Fruit fly (Drosophila melanogaster) whole organism, embryonic: Measurements from ENCODE around the gene Use1.

Experiments
- Antp ChIP-seq: fragments of 200-800 bp; sonication (Bioruptor generic); optimal IDR thresholded peaks from 3 replicates; lab custom pipeline; 2016; ENCODE audit warnings: missing biosample characterization, missing genetic modification characterization
- CG11085 ChIP-seq: fragments of 200-800 bp; sonication (Bioruptor generic); IDR thresholded peaks from 2 replicates; pipeline ENCODE4 v1.3.6; 2022; ENCODE audit warnings: missing biosample characterization, missing genetic modification characterization
- CG13287 ChIP-seq: fragments of 200-800 bp; sonication (Bioruptor generic); IDR thresholded peaks from 2 replicates; pipeline ENCODE4 v1.3.6; 2022; ENCODE audit warnings: missing biosample characterization, missing genetic modification characterization; ENCODE audit not compliant: partially characterized antibody
- CG13894 ChIP-seq: fragments of 200-800 bp; sonication (Bioruptor generic); optimal IDR thresholded peaks from 3 replicates; lab custom pipeline; 2018; ENCODE audit warnings: missing biosample characterization, mild to moderate bottlenecking, missing genetic modification characterization, moderate library complexity
- CG14667 ChIP-seq: fragments of 200-800 bp; sonication (Bioruptor generic); IDR thresholded peaks from 2 replicates; pipeline ENCODE4 v1.3.6; 2022; ENCODE audit warnings: missing biosample characterization, missing genetic modification characterization
- CG1647 ChIP-seq: fragments of 200-800 bp; sonication (Bioruptor generic); optimal IDR thresholded peaks from 3 replicates; lab custom pipeline; 2016; ENCODE audit warnings: missing biosample characterization, missing genetic modification characterization
- CG16863 ChIP-seq: fragments of 200-800 bp; sonication (Bioruptor generic); optimal IDR thresholded peaks from 3 replicates; lab custom pipeline; 2016; ENCODE audit warnings: missing biosample characterization, missing genetic modification characterization
- CG18262 ChIP-seq: fragments of 200-800 bp; optimal IDR thresholded peaks from 3 replicates; lab custom pipeline; 2019; ENCODE audit warnings: missing biosample characterization, mild to moderate bottlenecking, missing genetic modification characterization, moderate library complexity
- CG18619 ChIP-seq: fragments of 200-800 bp; sonication (Bioruptor generic); optimal IDR thresholded peaks from 3 replicates; lab custom pipeline; 2017; ENCODE audit warnings: missing biosample characterization, mild to moderate bottlenecking, missing genetic modification characterization
- CG34422 ChIP-seq: fragments of 200-800 bp; sonication (Bioruptor generic); IDR thresholded peaks from 3 replicates; pipeline ENCODE4 v1.3.6; 2022; ENCODE audit warnings: missing biosample characterization, missing genetic modification characterization
- CG4282 ChIP-seq: fragments of 200-800 bp; sonication (Bioruptor generic); optimal IDR thresholded peaks from 2 replicates; lab custom pipeline; 2016; ENCODE audit warnings: missing biosample characterization, missing genetic modification characterization
- CG4707 ChIP-seq: fragments of 200-800 bp; sonication (Bioruptor generic); optimal IDR thresholded peaks from 2 replicates; lab custom pipeline; 2018; ENCODE audit warnings: missing biosample characterization, mild to moderate bottlenecking, missing genetic modification characterization, moderate library complexity
- CG5245 ChIP-seq: fragments of 200-800 bp; sonication (Bioruptor generic); optimal IDR thresholded peaks from 3 replicates; lab custom pipeline; 2016; ENCODE audit warnings: missing biosample characterization, missing genetic modification characterization
- CG6654 ChIP-seq: fragments of 200-800 bp; sonication (Bioruptor generic); optimal IDR thresholded peaks from 2 replicates; lab custom pipeline; 2017; ENCODE audit warnings: missing biosample characterization, mild to moderate bottlenecking, missing genetic modification characterization
- CG6791 ChIP-seq: fragments of 200-800 bp; sonication (Bioruptor generic); IDR thresholded peaks from 3 replicates; pipeline ENCODE4 v1.3.6; 2022; ENCODE audit warnings: missing biosample characterization, missing genetic modification characterization; ENCODE audit not compliant: partially characterized antibody
- CG6854 ChIP-seq: fragments of 200-800 bp; sonication (Bioruptor generic); optimal IDR thresholded peaks from 3 replicates; lab custom pipeline; 2017; ENCODE audit warnings: missing biosample characterization, mild to moderate bottlenecking, missing genetic modification characterization
- CG8290 ChIP-seq, 3 experiments: fragments of 200-800 bp; sonication (Bioruptor generic); optimal IDR thresholded peaks; 2 replicates each; lab custom pipeline; 2016 to 2019; ENCODE audit warnings: missing biosample characterization in 3 of 3, missing genetic modification characterization in 3 of 3, mild to moderate bottlenecking in 2 of 3, moderate library complexity in 1 of 3
- Chrac-16 ChIP-seq: fragments of 200-800 bp; sonication (Bioruptor generic); optimal IDR thresholded peaks from 3 replicates; lab custom pipeline; 2016; ENCODE audit warnings: missing biosample characterization, missing genetic modification characterization
- Dll ChIP-seq: fragments of 200-800 bp; sonication (Bioruptor generic); IDR thresholded peaks from 4 replicates; pipeline ENCODE4 v1.3.6; 2022; ENCODE audit warnings: missing biosample characterization, missing genetic modification characterization; ENCODE audit not compliant: partially characterized antibody
- Doc3 ChIP-seq: fragments of 200-800 bp; sonication (Bioruptor generic); IDR thresholded peaks from 3 replicates; pipeline ENCODE4 v1.3.6; 2022; ENCODE audit warnings: missing biosample characterization, missing genetic modification characterization; ENCODE audit not compliant: partially characterized antibody
- Dp ChIP-seq: fragments of 200-800 bp; sonication (Bioruptor generic); optimal IDR thresholded peaks from 2 replicates; lab custom pipeline; 2018; ENCODE audit warnings: missing biosample characterization, mild to moderate bottlenecking, missing genetic modification characterization, moderate library complexity
- E2f1 ChIP-seq: fragments of 200-800 bp; sonication (Bioruptor generic); IDR thresholded peaks from 2 replicates; pipeline ENCODE4 v1.3.6; 2022; ENCODE audit warnings: missing biosample characterization, missing genetic modification characterization
- Fer1 ChIP-seq: fragments of 200-800 bp; sonication (Bioruptor generic); optimal IDR thresholded peaks from 2 replicates; lab custom pipeline; 2017; ENCODE audit warnings: missing biosample characterization, mild to moderate bottlenecking, missing genetic modification characterization
- H15 ChIP-seq: fragments of 200-800 bp; sonication (Bioruptor generic); IDR thresholded peaks from 3 replicates; pipeline ENCODE4 v1.3.6; 2022; ENCODE audit warnings: missing biosample characterization, missing genetic modification characterization
- HLH3B ChIP-seq: fragments of 200-800 bp; sonication (Bioruptor generic); IDR thresholded peaks from 2 replicates; pipeline ENCODE4 v1.3.6; 2022; ENCODE audit warnings: missing biosample characterization, missing genetic modification characterization
- Med ChIP-seq: fragments of 200-800 bp; sonication (Bioruptor generic); peaks from one replicate; lab custom pipeline; 2016; ENCODE audit warnings: missing biosample characterization, missing genetic modification characterization, mild to moderate bottlenecking, inconsistent platforms, moderate library complexity
- Meics ChIP-seq: fragments of 200-800 bp; sonication (Bioruptor generic); optimal IDR thresholded peaks from 2 replicates; lab custom pipeline; 2017; ENCODE audit warnings: missing biosample characterization, mild to moderate bottlenecking, missing genetic modification characterization
- NC2α ChIP-seq: fragments of 200-800 bp; sonication (Bioruptor generic); optimal IDR thresholded peaks from 2 replicates; lab custom pipeline; 2016; ENCODE audit warnings: missing biosample characterization, missing genetic modification characterization
- NC2β ChIP-seq: fragments of 200-800 bp; sonication (Bioruptor generic); optimal IDR thresholded peaks from 2 replicates; lab custom pipeline; 2016; ENCODE audit warnings: missing biosample characterization, missing genetic modification characterization
- NFAT ChIP-seq: fragments of 200-800 bp; sonication (Bioruptor generic); IDR thresholded peaks from 2 replicates; pipeline ENCODE4 v1.3.6; 2022; ENCODE audit warnings: missing biosample characterization, missing genetic modification characterization
- NK7.1 ChIP-seq: fragments of 200-800 bp; sonication (Bioruptor generic); optimal IDR thresholded peaks from 3 replicates; lab custom pipeline; 2016; ENCODE audit warnings: missing biosample characterization, missing genetic modification characterization
- btn ChIP-seq: fragments of 200-800 bp; sonication (Bioruptor generic); optimal IDR thresholded peaks from 2 replicates; lab custom pipeline; 2016; ENCODE audit warnings: missing biosample characterization, missing genetic modification characterization
- cas ChIP-seq: fragments of 200-800 bp; sonication (Bioruptor generic); IDR thresholded peaks from 2 replicates; pipeline ENCODE4 v1.3.6; 2022; ENCODE audit warnings: missing biosample characterization, missing genetic modification characterization
- chif ChIP-seq, 2 experiments: fragments of 200-800 bp; sonication (Bioruptor generic); optimal IDR thresholded peaks; 3 replicates each; lab custom pipeline; 2016; ENCODE audit warnings: missing biosample characterization in 2 of 2, missing genetic modification characterization in 2 of 2
- croc ChIP-seq: fragments of 200-800 bp; sonication (Bioruptor generic); conservative IDR thresholded peaks from 3 replicates; pipeline ENCODE4 v1.3.6; 2022; ENCODE audit warnings: missing biosample characterization, missing genetic modification characterization
- inv ChIP-seq: fragments of 200-800 bp; sonication (Bioruptor generic); IDR thresholded peaks from 2 replicates; pipeline ENCODE4 v1.3.6; 2022; ENCODE audit warnings: missing biosample characterization, missing genetic modification characterization; ENCODE audit not compliant: partially characterized antibody
- luna ChIP-seq: fragments of 200-800 bp; sonication (Bioruptor generic); optimal IDR thresholded peaks from 2 replicates; lab custom pipeline; 2016; ENCODE audit warnings: missing biosample characterization, missing genetic modification characterization
- maf-S ChIP-seq: fragments of 200-800 bp; sonication (Bioruptor generic); optimal IDR thresholded peaks from 2 replicates; lab custom pipeline; 2016; ENCODE audit warnings: missing biosample characterization, missing genetic modification characterization
- pnt ChIP-seq: fragments of 200-800 bp; sonication (Bioruptor generic); optimal IDR thresholded peaks from 3 replicates; lab custom pipeline; 2016; ENCODE audit warnings: missing biosample characterization, missing genetic modification characterization
- sc ChIP-seq, 3 experiments: fragments of >200 bp in 2 of 3; fragments of 200-800 bp in 1 of 3; sonication (Bioruptor generic) in 1 of 3; optimal IDR thresholded peaks; 2 replicates in 2 of 3; 3 replicates in 1 of 3; lab custom pipeline; 2017; ENCODE audit warnings: mild to moderate bottlenecking in 1 of 3, missing biosample characterization in 1 of 3, missing genetic modification characterization in 1 of 3, missing genetic modification reagents in 1 of 3
- scrt ChIP-seq: fragments of 200-800 bp; sonication (Bioruptor generic); optimal IDR thresholded peaks from 2 replicates; lab custom pipeline; 2018; ENCODE audit warnings: missing biosample characterization, mild to moderate bottlenecking, missing genetic modification characterization, moderate library complexity
- seq ChIP-seq: fragments of 200-800 bp; sonication (Bioruptor generic); IDR thresholded peaks from 2 replicates; pipeline ENCODE4 v1.3.6; 2022; ENCODE audit warnings: missing biosample characterization, missing genetic modification characterization
- sisA ChIP-seq: fragments of 200-800 bp; sonication (Bioruptor generic); IDR thresholded peaks from 2 replicates; pipeline ENCODE4 v1.3.6; 2022; ENCODE audit warnings: missing biosample characterization, missing genetic modification characterization
- sna ChIP-seq: fragments of 200-800 bp; sonication (Bioruptor generic); IDR thresholded peaks from 2 replicates; pipeline ENCODE4 v1.3.6; 2022; ENCODE audit warnings: missing biosample characterization, missing genetic modification characterization; ENCODE audit not compliant: partially characterized antibody
- sob ChIP-seq: fragments of 200-800 bp; sonication (Bioruptor generic); IDR thresholded peaks from 2 replicates; pipeline ENCODE4 v1.3.6; 2022; ENCODE audit warnings: missing biosample characterization, missing genetic modification characterization
- ssp ChIP-seq: fragments of 200-800 bp; sonication (Bioruptor generic); IDR thresholded peaks from 2 replicates; pipeline ENCODE4 v1.3.6; 2022; ENCODE audit warnings: missing biosample characterization, missing genetic modification characterization
- tup ChIP-seq: fragments of 200-800 bp; sonication (Bioruptor generic); optimal IDR thresholded peaks from 2 replicates; lab custom pipeline; 2016; ENCODE audit warnings: missing biosample characterization, mild to moderate bottlenecking, missing genetic modification characterization, moderate library complexity
- zfh1 ChIP-seq: fragments of 200-800 bp; sonication (Bioruptor generic); IDR thresholded peaks from 3 replicates; pipeline ENCODE4 v1.3.6; 2022; ENCODE audit warnings: missing biosample characterization, missing genetic modification characterization

The Use1 gene

dm6 chr3L:9128700-9129582 is 8.0 kb downstream of the Use1 start:
- TF ChIP-seq Antp: no peak
- peak; percentile 23; the same call in 1 of the 2 replicates for TF ChIP-seq E2f1 (GFP tag; lab: Robert Waterston, UW)
- TF ChIP-seq CG13894 (tag; lab: Kevin White, UChicago): no peak
- no peak for TF ChIP-seq CG16863
- TF ChIP-seq CG13287 (GFP tag; lab: Robert Waterston, UW): no peak
- TF ChIP-seq zfh1 (GFP tag; lab: Robert Waterston, UW): no peak
- TF ChIP-seq HLH3B: peak; percentile 44; the same call in 1 of the 2 replicates
- TF ChIP-seq Chrac-16: peak; percentile 42
- no peak for TF ChIP-seq CG4707 (GFP tag; lab: Kevin White, UChicago)
- TF ChIP-seq CG6791 (GFP tag; lab: Robert Waterston, UW): no peak
- peak; percentile 13 for TF ChIP-seq Fer1 (GFP tag; lab: Kevin White, UChicago)
- peak in 1 of 2 experiments; percentile 8 for TF ChIP-seq chif (GFP tag; optimal IDR thresholded peaks at IDR 0.05; lab: Kevin White, UChicago)
- no peak for TF ChIP-seq NK7.1 (GFP tag; lab: Kevin White, UChicago)
- no peak for TF ChIP-seq pnt (GFP tag; lab: Kevin White, UChicago)
- no peak for TF ChIP-seq inv (GFP tag; lab: Robert Waterston, UW)
- TF ChIP-seq Meics (GFP tag; lab: Kevin White, UChicago): peak; percentile 45
- no peak for TF ChIP-seq luna (GFP tag; lab: Kevin White, UChicago)
- TF ChIP-seq seq: no peak; the same call in 1 of the 2 replicates
- TF ChIP-seq Med (GFP tag; lab: Kevin White, UChicago): peak; percentile 59
- no peak for TF ChIP-seq CG6854 (GFP tag; lab: Kevin White, UChicago)
- TF ChIP-seq sna (GFP tag; lab: Robert Waterston, UW): no peak
- no peak for TF ChIP-seq tup
- no peak for TF ChIP-seq CG8290 (GFP tag; optimal IDR thresholded peaks at IDR 0.05; lab: Kevin White, UChicago)
- TF ChIP-seq CG8290 (tag; optimal IDR thresholded peaks at IDR 0.05; lab: Kevin White, UChicago): peak in 1 of 2 experiments; percentile 13
- no peak for TF ChIP-seq btn (GFP tag; lab: Kevin White, UChicago)
- no peak for TF ChIP-seq CG1647
- TF ChIP-seq CG14667 (GFP tag; lab: Robert Waterston, UW): no peak
- TF ChIP-seq CG18619: peak; percentile 72
- TF ChIP-seq Dp (GFP tag; lab: Kevin White, UChicago): no peak
- TF ChIP-seq ssp (GFP tag; lab: Robert Waterston, UW): no peak
- TF ChIP-seq sc (optimal IDR thresholded peaks at IDR 0.05; lab: Kevin White, UChicago): no peak
- peak; percentile 76 for TF ChIP-seq sc (GFP tag; optimal IDR thresholded peaks at IDR 0.05; lab: Kevin White, UChicago)
- TF ChIP-seq NFAT: no peak
- TF ChIP-seq CG4282 (GFP tag; lab: Kevin White, UChicago): no peak
- TF ChIP-seq Doc3 (GFP tag; lab: Robert Waterston, UW): no peak
- TF ChIP-seq NC2β (GFP tag; lab: Kevin White, UChicago): no peak
- peak; percentile 41 for TF ChIP-seq CG5245 (GFP tag; lab: Kevin White, UChicago)
- TF ChIP-seq sob (GFP tag; lab: Robert Waterston, UW): no peak
- TF ChIP-seq H15 (GFP tag; lab: Robert Waterston, UW): no peak
- TF ChIP-seq croc (GFP tag; lab: Robert Waterston, UW): no peak; the same call in 2 of the 3 replicates
- TF ChIP-seq CG11085 (GFP tag; lab: Robert Waterston, UW): no peak
- no peak for TF ChIP-seq cas (GFP tag; lab: Robert Waterston, UW)
- peak; percentile 89 for TF ChIP-seq CG18262 (tag; lab: Kevin White, UChicago)
- no peak for TF ChIP-seq CG6654 (GFP tag; lab: Kevin White, UChicago)
- TF ChIP-seq sisA: peak; percentile 39
- no peak for TF ChIP-seq Dll (GFP tag; lab: Robert Waterston, UW)
- no peak for TF ChIP-seq maf-S (GFP tag; lab: Kevin White, UChicago)
- TF ChIP-seq NC2α (GFP tag; lab: Kevin White, UChicago): no peak
- TF ChIP-seq scrt (GFP tag; lab: Kevin White, UChicago): peak; percentile 15
- TF ChIP-seq CG34422 (GFP tag; lab: Robert Waterston, UW): no peak
